Fruit fly (Drosophila melanogaster) whole organism, prepupa: ENCODE data around the gene Cad89D.

Experiments
- CG11294 ChIP-seq: fragments of 200-800 bp; sonication (Bioruptor generic); IDR thresholded peaks from 2 replicates; pipeline ENCODE4 v1.3.6; 2022; ENCODE audit warnings: missing biosample characterization, missing genetic modification characterization
- CG11762 ChIP-seq: fragments of 200-800 bp; sonication (Bioruptor generic); optimal IDR thresholded peaks from 3 replicates; lab custom pipeline; 2016; ENCODE audit warnings: missing biosample characterization, missing genetic modification characterization; ENCODE audit not compliant: insufficient read depth
- CG11902 ChIP-seq: fragments of 200-800 bp; sonication (Bioruptor generic); optimal IDR thresholded peaks from 3 replicates; lab custom pipeline; 2016; ENCODE audit warnings: missing biosample characterization, missing genetic modification characterization
- CG15336 ChIP-seq: fragments of 200-800 bp; sonication (Bioruptor generic); IDR thresholded peaks from 2 replicates; pipeline ENCODE4 v1.3.6; 2022; ENCODE audit warnings: missing biosample characterization, missing genetic modification characterization
- CG1621 ChIP-seq: fragments of 200-800 bp; sonication (Bioruptor generic); optimal IDR thresholded peaks from 3 replicates; lab custom pipeline; 2018; ENCODE audit warnings: missing biosample characterization, mild to moderate bottlenecking, missing genetic modification characterization
- CG16779 ChIP-seq: fragments of 200-800 bp; sonication (Bioruptor generic); optimal IDR thresholded peaks from 3 replicates; lab custom pipeline; 2017; ENCODE audit warnings: missing biosample characterization, mild to moderate bottlenecking, missing genetic modification characterization
- CG31627 ChIP-seq: fragments of 200-800 bp; sonication (Bioruptor generic); optimal IDR thresholded peaks from 3 replicates; lab custom pipeline; 2016; ENCODE audit warnings: missing biosample characterization, missing genetic modification characterization
- CG32006 ChIP-seq: fragments of 200-800 bp; sonication (Bioruptor generic); optimal IDR thresholded peaks from 3 replicates; lab custom pipeline; 2017; ENCODE audit warnings: missing biosample characterization, mild to moderate bottlenecking, missing genetic modification characterization
- CG34406 ChIP-seq: fragments of 200-800 bp; sonication (Bioruptor generic); optimal IDR thresholded peaks from 3 replicates; lab custom pipeline; 2016; ENCODE audit warnings: missing biosample characterization, missing genetic modification characterization
- CG4318 ChIP-seq: fragments of 200-800 bp; sonication (Bioruptor generic); optimal IDR thresholded peaks from 3 replicates; lab custom pipeline; 2017; ENCODE audit warnings: missing biosample characterization, mild to moderate bottlenecking, missing genetic modification characterization
- CG6163 ChIP-seq: fragments of 200-800 bp; sonication (Bioruptor generic); IDR thresholded peaks from 3 replicates; pipeline ENCODE4 v1.3.6; 2022; ENCODE audit warnings: missing biosample characterization, missing genetic modification characterization
- CG6276 ChIP-seq: fragments of 200-800 bp; sonication (Bioruptor generic); optimal IDR thresholded peaks from 2 replicates; lab custom pipeline; 2017; ENCODE audit warnings: missing biosample characterization, mild to moderate bottlenecking, missing genetic modification characterization
- CG6792 ChIP-seq: fragments of 200-800 bp; sonication (Bioruptor generic); optimal IDR thresholded peaks from 3 replicates; lab custom pipeline; 2016; ENCODE audit warnings: missing biosample characterization, missing genetic modification characterization
- CG6808 ChIP-seq: fragments of 200-800 bp; sonication (Bioruptor generic); optimal IDR thresholded peaks from 3 replicates; lab custom pipeline; 2017; ENCODE audit warnings: missing biosample characterization, missing genetic modification characterization, mild to moderate bottlenecking, moderate library complexity, missing genetic modification reagents
- CG7368 ChIP-seq: fragments of 200-800 bp; sonication (Bioruptor generic); optimal IDR thresholded peaks from 3 replicates; lab custom pipeline; 2016; ENCODE audit warnings: missing biosample characterization, missing genetic modification characterization
- CG8119 ChIP-seq: fragments of 200-800 bp; sonication (Bioruptor generic); IDR thresholded peaks from 3 replicates; pipeline ENCODE4 v1.3.6; 2022; ENCODE audit warnings: missing biosample characterization, missing genetic modification characterization
- CG8319 ChIP-seq: fragments of 200-800 bp; sonication (Bioruptor generic); optimal IDR thresholded peaks from 3 replicates; lab custom pipeline; 2016; ENCODE audit warnings: missing biosample characterization, missing genetic modification characterization
- CG8632 ChIP-seq: fragments of 200-800 bp; sonication (Bioruptor generic); optimal IDR thresholded peaks from 3 replicates; lab custom pipeline; 2016; ENCODE audit warnings: missing biosample characterization, missing genetic modification characterization
- Eip78C ChIP-seq: fragments of 200-800 bp; sonication (Bioruptor generic); peaks from one replicate; lab custom pipeline; 2016; ENCODE audit warnings: missing biosample characterization, missing genetic modification characterization
- Ets21C ChIP-seq: fragments of 200-800 bp; sonication (Bioruptor generic); optimal IDR thresholded peaks from 3 replicates; lab custom pipeline; 2016; ENCODE audit warnings: missing biosample characterization, missing genetic modification characterization
- Ets96B ChIP-seq: fragments of 200-800 bp; optimal IDR thresholded peaks from 2 replicates; lab custom pipeline; 2019; ENCODE audit warnings: missing biosample characterization, mild to moderate bottlenecking, missing genetic modification characterization, moderate library complexity
- Gug ChIP-seq: fragments of 200-800 bp; sonication (Bioruptor generic); IDR thresholded peaks from 2 replicates; pipeline ENCODE4 v1.3.6; 2022; ENCODE audit warnings: missing biosample characterization, missing genetic modification characterization
- Hr4 ChIP-seq: fragments of 200-800 bp; sonication (Bioruptor generic); optimal IDR thresholded peaks from 3 replicates; lab custom pipeline; 2016; ENCODE audit warnings: missing biosample characterization, missing genetic modification characterization
- Lpt ChIP-seq: fragments of 200-800 bp; sonication (Bioruptor generic); optimal IDR thresholded peaks from 3 replicates; lab custom pipeline; 2016; ENCODE audit warnings: missing biosample characterization, missing genetic modification characterization
- Met ChIP-seq: fragments of 200-800 bp; sonication (Bioruptor generic); optimal IDR thresholded peaks from 3 replicates; lab custom pipeline; 2016; ENCODE audit warnings: missing biosample characterization, missing genetic modification characterization
- Smox ChIP-seq: fragments of 200-800 bp; sonication (Bioruptor generic); optimal IDR thresholded peaks from 3 replicates; lab custom pipeline; 2016; ENCODE audit warnings: missing biosample characterization, missing genetic modification characterization
- Sox102F ChIP-seq: fragments of 200-800 bp; sonication (Bioruptor generic); optimal IDR thresholded peaks from 2 replicates; lab custom pipeline; 2016; ENCODE audit warnings: missing biosample characterization, mild to moderate bottlenecking, missing genetic modification characterization
- Sox14 ChIP-seq: fragments of 200-800 bp; sonication (Bioruptor generic); optimal IDR thresholded peaks from 3 replicates; lab custom pipeline; 2016; ENCODE audit warnings: missing biosample characterization, missing genetic modification characterization
- Sox15 ChIP-seq: fragments of 200-800 bp; sonication (Bioruptor generic); optimal IDR thresholded peaks from 3 replicates; lab custom pipeline; 2016; ENCODE audit warnings: missing biosample characterization, missing genetic modification characterization
- cyc ChIP-seq: fragments of 200-800 bp; sonication (Bioruptor generic); optimal IDR thresholded peaks from 3 replicates; lab custom pipeline; 2016; ENCODE audit warnings: missing biosample characterization, missing genetic modification characterization
- dac ChIP-seq: fragments of 200-800 bp; sonication (Bioruptor generic); optimal IDR thresholded peaks from 2 replicates; lab custom pipeline; 2017; ENCODE audit warnings: missing biosample characterization, mild to moderate bottlenecking, missing genetic modification characterization
- dsx ChIP-seq: fragments of 200-800 bp; optimal IDR thresholded peaks from 3 replicates; lab custom pipeline; 2019; ENCODE audit warnings: missing biosample characterization, mild to moderate bottlenecking, missing genetic modification characterization, moderate library complexity; ENCODE audit not compliant: poor library complexity, severe bottlenecking
- fd59A ChIP-seq: fragments of 200-800 bp; sonication (Bioruptor generic); optimal IDR thresholded peaks from 2 replicates; lab custom pipeline; 2017; ENCODE audit warnings: missing biosample characterization, mild to moderate bottlenecking, missing genetic modification characterization, missing genetic modification reagents
- fd85E ChIP-seq: fragments of 200-800 bp; sonication (Bioruptor generic); optimal IDR thresholded peaks from 3 replicates; lab custom pipeline; 2016; ENCODE audit warnings: missing biosample characterization, missing genetic modification characterization
- net ChIP-seq: fragments of 200-800 bp; sonication (Bioruptor generic); optimal IDR thresholded peaks from 3 replicates; lab custom pipeline; 2016; ENCODE audit warnings: missing biosample characterization, missing genetic modification characterization
- pdm3 ChIP-seq: fragments of 200-800 bp; sonication (Bioruptor generic); optimal IDR thresholded peaks from 3 replicates; lab custom pipeline; 2016; ENCODE audit warnings: missing biosample characterization, missing genetic modification characterization
- spab ChIP-seq: fragments of 200-800 bp; sonication (Bioruptor generic); optimal IDR thresholded peaks from 2 replicates; lab custom pipeline; 2017; ENCODE audit warnings: missing biosample characterization, mild to moderate bottlenecking, missing genetic modification characterization, missing genetic modification reagents
- svp ChIP-seq: fragments of 200-800 bp; sonication (Bioruptor generic); peaks from one replicate; lab custom pipeline; 2016; ENCODE audit warnings: missing biosample characterization, missing genetic modification characterization
- vri ChIP-seq: fragments of 200-800 bp; sonication (Bioruptor generic); optimal IDR thresholded peaks from 3 replicates; lab custom pipeline; 2016; ENCODE audit warnings: missing biosample characterization, mild to moderate bottlenecking, missing genetic modification characterization

Cad89D gene

DNA sequence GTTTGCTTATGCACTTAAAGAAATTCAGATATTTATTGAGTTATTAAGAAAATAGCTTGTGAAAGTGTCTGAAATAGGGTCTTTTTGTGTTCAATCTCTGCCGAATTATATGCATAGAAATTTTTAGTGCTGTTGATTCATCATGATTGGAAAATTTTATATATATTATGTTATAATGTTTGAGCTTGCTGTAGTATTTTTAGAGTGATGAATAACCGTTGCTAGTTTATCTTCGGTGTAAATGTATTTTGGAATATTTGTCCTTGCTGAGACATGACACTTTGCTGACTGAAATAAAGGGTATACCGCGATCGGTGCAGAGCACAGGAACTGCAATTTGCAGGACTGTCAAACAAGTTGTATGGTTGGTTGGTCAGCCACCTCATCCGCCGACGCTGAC lies 46.7 kb upstream of the Cad89D start (continued):
- TF ChIP-seq Hr4 (GFP tag; lab: Kevin White, UChicago) (peak; percentile 9), CG8319 (GFP tag; lab: Kevin White, UChicago) (no peak), CG11762 (GFP tag; lab: Kevin White, UChicago) (peak; percentile 12), cyc (peak; percentile 22), net (GFP tag; lab: Kevin White, UChicago) (peak; percentile 29), Ets96B (tag; lab: Kevin White, UChicago) (peak; percentile 65), CG11294 (GFP tag; lab: Robert Waterston, UW) (no peak), CG6808 (GFP tag; lab: Kevin White, UChicago) (peak; percentile 25), CG8632 (peak; percentile 15), fd85E (GFP tag; lab: Kevin White, UChicago) (no peak), spab (GFP tag; lab: Kevin White, UChicago) (peak; percentile 41), dac (GFP tag; lab: Kevin White, UChicago) (no peak), Met (GFP tag; lab: Kevin White, UChicago) (peak; percentile 34), Eip78C (GFP tag; lab: Kevin White, UChicago) (peak; percentile 82), CG34406 (GFP tag; lab: Kevin White, UChicago) (no peak), Lpt (GFP tag; lab: Kevin White, UChicago) (no peak), CG8119 (GFP tag; lab: Robert Waterston, UW) (no peak), CG6792 (GFP tag; lab: Kevin White, UChicago) (no peak), CG6163 (GFP tag; lab: Robert Waterston, UW) (0 out of 3 replicates have a peak, but pooled peaks have one; percentile 22), Sox102F (GFP tag; lab: Kevin White, UChicago) (no peak), Sox14 (GFP tag; lab: Kevin White, UChicago) (no peak), Ets21C (no peak), fd59A (peak; percentile 32), pdm3 (peak; percentile 25), CG31627 (GFP tag; lab: Kevin White, UChicago) (no peak), CG15336 (GFP tag; lab: Robert Waterston, UW) (no peak), Gug (no peak), CG1621 (tag; lab: Kevin White, UChicago) (no peak), svp (GFP tag; lab: Kevin White, UChicago) (no peak), Smox (no peak), CG11902 (GFP tag; lab: Kevin White, UChicago) (peak; percentile 23)

DNA sequence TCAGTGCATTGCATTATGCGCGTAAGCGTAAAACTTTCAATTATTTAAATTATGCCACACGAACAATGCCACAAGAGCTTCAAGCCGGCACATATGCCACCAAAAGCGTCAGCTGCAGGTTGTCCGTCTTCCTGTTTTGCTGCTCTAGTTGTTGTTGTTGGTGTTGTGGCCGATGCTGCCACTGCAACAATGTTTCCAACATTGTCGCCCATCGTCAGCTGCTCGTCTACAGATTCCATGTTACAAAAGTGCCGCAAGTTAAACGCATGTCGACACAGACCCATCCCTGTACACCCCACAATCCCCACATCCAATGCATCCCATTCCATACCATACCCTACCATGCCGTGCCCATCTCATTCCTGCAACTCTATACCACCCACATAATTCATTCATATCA lies 46.1 kb upstream of the Cad89D start:
- TF ChIP-seq dsx (peak; percentile 93), CG8119 (GFP tag; lab: Robert Waterston, UW) (no peak), CG32006 (GFP tag; lab: Kevin White, UChicago) (no peak)

DNA sequence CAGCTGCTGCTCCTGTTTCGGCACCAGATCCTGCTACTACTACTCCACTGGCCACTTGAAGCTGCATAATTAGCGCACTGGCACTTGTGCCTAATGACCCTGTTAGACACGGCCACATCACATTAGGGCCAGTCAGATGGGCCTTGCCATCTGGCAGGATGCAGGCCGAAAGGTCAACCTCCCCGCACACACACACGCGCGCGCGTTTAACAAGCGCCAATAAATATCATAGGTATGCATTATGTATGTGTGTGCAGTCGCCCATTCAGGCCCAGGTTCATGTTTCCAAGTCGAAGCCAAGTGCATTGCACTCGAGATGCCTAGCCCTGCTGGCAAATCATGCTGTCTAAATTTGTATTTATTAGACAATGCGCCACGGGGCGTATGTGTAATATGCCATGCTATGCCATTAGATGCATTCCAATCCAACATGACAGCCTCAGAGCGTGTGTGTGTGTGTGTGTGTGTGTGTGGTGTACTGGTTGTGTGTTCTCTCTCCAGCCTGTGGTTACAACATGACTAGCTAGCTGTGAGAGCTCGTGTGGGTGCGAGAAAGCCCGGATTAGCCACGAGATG lies 43.7 kb upstream of the Cad89D start:
- no peak for TF ChIP-seq Sox15 (GFP tag; lab: Kevin White, UChicago)
- TF ChIP-seq CG7368 (GFP tag; lab: Kevin White, UChicago), result no peak
- TF ChIP-seq CG16779 (tag; lab: Kevin White, UChicago), result no peak
- TF ChIP-seq Met (GFP tag; lab: Kevin White, UChicago), result no peak
- no peak for TF ChIP-seq CG4318 (GFP tag; lab: Kevin White, UChicago)
- TF ChIP-seq vri, result no peak
- TF ChIP-seq Ets21C, result no peak
- TF ChIP-seq CG6808 (GFP tag; lab: Kevin White, UChicago), result no peak
- TF ChIP-seq CG8119 (GFP tag; lab: Robert Waterston, UW), result no peak
- TF ChIP-seq CG6276 (GFP tag; lab: Kevin White, UChicago), result no peak
- no peak for TF ChIP-seq CG31627 (GFP tag; lab: Kevin White, UChicago)
- TF ChIP-seq CG6163 (GFP tag; lab: Robert Waterston, UW), result no peak
